Fruit fly (Drosophila melanogaster) whole organism, embryonic: ENCODE data around the gene CHOp24.

Experiments used
- CG10209 ChIP-seq: fragments of 200-800 bp; sonication (Bioruptor generic); optimal IDR thresholded peaks from 3 replicates; lab custom pipeline; 2017; ENCODE audit warnings: missing biosample characterization, mild to moderate bottlenecking, missing genetic modification characterization, missing genetic modification reagents
- CG10979 ChIP-seq: fragments of 200-800 bp; sonication (Bioruptor generic); optimal IDR thresholded peaks from 2 replicates; lab custom pipeline; 2018; ENCODE audit warnings: missing biosample characterization, mild to moderate bottlenecking, missing genetic modification characterization, moderate library complexity
- CG11093 ChIP-seq: fragments of 200-800 bp; sonication (Bioruptor generic); IDR thresholded peaks from 3 replicates; pipeline ENCODE4 v1.3.6; 2022; ENCODE audit warnings: missing biosample characterization, missing genetic modification characterization
- CG11456 ChIP-seq: fragments of 200-800 bp; sonication (Bioruptor generic); IDR thresholded peaks from 3 replicates; pipeline ENCODE4 v1.3.6; 2022; ENCODE audit warnings: missing biosample characterization, missing genetic modification characterization
- CG12155 ChIP-seq: fragments of 200-800 bp; sonication (Bioruptor generic); optimal IDR thresholded peaks from 3 replicates; lab custom pipeline; 2016; ENCODE audit warnings: missing biosample characterization, missing genetic modification characterization
- CG12236 ChIP-seq: fragments of 200-800 bp; sonication (Bioruptor generic); optimal IDR thresholded peaks from 2 replicates; lab custom pipeline; 2016; ENCODE audit warnings: missing biosample characterization, missing genetic modification characterization
- CG12299 ChIP-seq: fragments of 200-800 bp; sonication (Bioruptor generic); optimal IDR thresholded peaks from 2 replicates; lab custom pipeline; 2018; ENCODE audit warnings: missing biosample characterization, mild to moderate bottlenecking, missing genetic modification characterization
- CG14710 ChIP-seq: fragments of 200-800 bp; sonication (Bioruptor generic); optimal IDR thresholded peaks from 3 replicates; lab custom pipeline; 2019; ENCODE audit warnings: missing biosample characterization, mild to moderate bottlenecking, missing genetic modification characterization, moderate library complexity
- CG16779 ChIP-seq: fragments of 200-800 bp; sonication (Bioruptor generic); IDR thresholded peaks from 2 replicates; pipeline ENCODE4 v1.3.6; 2022; ENCODE audit warnings: missing biosample characterization, missing genetic modification characterization
- CG17568 ChIP-seq: fragments of 200-800 bp; sonication (Bioruptor generic); optimal IDR thresholded peaks from 2 replicates; lab custom pipeline; 2018; ENCODE audit warnings: missing biosample characterization, mild to moderate bottlenecking, missing genetic modification characterization, moderate library complexity
- CG18262 ChIP-seq: fragments of 200-800 bp; optimal IDR thresholded peaks from 3 replicates; lab custom pipeline; 2019; ENCODE audit warnings: missing biosample characterization, mild to moderate bottlenecking, missing genetic modification characterization, moderate library complexity
- CG18764 ChIP-seq: fragments of 200-800 bp; sonication (Bioruptor generic); optimal IDR thresholded peaks from 3 replicates; lab custom pipeline; 2016; ENCODE audit warnings: missing biosample characterization, missing genetic modification characterization
- CG2889 ChIP-seq: fragments of 200-800 bp; sonication (Bioruptor generic); IDR thresholded peaks from 3 replicates; pipeline ENCODE4 v1.3.6; 2022; ENCODE audit warnings: missing biosample characterization, missing genetic modification characterization
- CG30020 ChIP-seq: fragments of 200-800 bp; optimal IDR thresholded peaks from 2 replicates; lab custom pipeline; 2019; ENCODE audit warnings: missing biosample characterization, mild to moderate bottlenecking, missing genetic modification characterization, moderate library complexity
- CG31388 ChIP-seq: fragments of 200-800 bp; sonication (Bioruptor generic); optimal IDR thresholded peaks from 2 replicates; lab custom pipeline; 2016; ENCODE audit warnings: missing biosample characterization, missing genetic modification characterization
- CG32767 ChIP-seq: fragments of 200-800 bp; sonication (Bioruptor generic); IDR thresholded peaks from 2 replicates; pipeline ENCODE4 v1.3.6; 2022; ENCODE audit warnings: missing biosample characterization, missing genetic modification characterization
- CG4328 ChIP-seq: fragments of 200-800 bp; sonication (Bioruptor generic); optimal IDR thresholded peaks from 3 replicates; lab custom pipeline; 2017; ENCODE audit warnings: missing biosample characterization, missing genetic modification reagents, missing genetic modification characterization
- CG4360 ChIP-seq: fragments of 200-800 bp; sonication (Bioruptor generic); IDR thresholded peaks from 2 replicates; pipeline ENCODE4 v1.3.6; 2022; ENCODE audit warnings: missing biosample characterization, missing genetic modification characterization
- CG6813 ChIP-seq: fragments of 200-800 bp; sonication (Bioruptor generic); optimal IDR thresholded peaks from 2 replicates; lab custom pipeline; 2017; ENCODE audit warnings: missing biosample characterization, missing genetic modification characterization, mild to moderate bottlenecking, moderate library complexity, missing genetic modification reagents
- CG9609 ChIP-seq: fragments of 200-800 bp; sonication (Bioruptor generic); optimal IDR thresholded peaks from 3 replicates; lab custom pipeline; 2016; ENCODE audit warnings: missing biosample characterization, missing genetic modification characterization
- CG9932 ChIP-seq: fragments of 200-800 bp; sonication (Bioruptor generic); IDR thresholded peaks from 2 replicates; pipeline ENCODE4 v1.3.6; 2022; ENCODE audit warnings: missing biosample characterization, missing genetic modification characterization
- HLH4C ChIP-seq: fragments of 200-800 bp; sonication (Bioruptor generic); IDR thresholded peaks from 3 replicates; pipeline ENCODE4 v1.3.6; 2022; ENCODE audit warnings: missing biosample characterization, missing genetic modification characterization; ENCODE audit not compliant: partially characterized antibody
- Hey ChIP-seq: fragments of 200-800 bp; sonication (Bioruptor generic); optimal IDR thresholded peaks from 3 replicates; lab custom pipeline; 2018; ENCODE audit warnings: missing biosample characterization, mild to moderate bottlenecking, missing genetic modification characterization
- Hsf ChIP-seq: fragments of 200-800 bp; sonication (Bioruptor generic); optimal IDR thresholded peaks from 3 replicates; lab custom pipeline; 2016; ENCODE audit warnings: missing biosample characterization, missing genetic modification characterization
- Kr ChIP-seq: fragments of 200-800 bp; sonication (Bioruptor generic); optimal IDR thresholded peaks from 2 replicates; lab custom pipeline; 2017; ENCODE audit warnings: missing biosample characterization, mild to moderate bottlenecking, missing genetic modification characterization
- Max ChIP-seq: fragments of 200-800 bp; sonication (Bioruptor generic); optimal IDR thresholded peaks from 2 replicates; lab custom pipeline; 2016; ENCODE audit warnings: missing biosample characterization, mild to moderate bottlenecking, missing genetic modification characterization
- Mes4 ChIP-seq: fragments of 200-800 bp; sonication (Bioruptor generic); optimal IDR thresholded peaks from 2 replicates; lab custom pipeline; 2016; ENCODE audit warnings: missing biosample characterization, missing genetic modification characterization
- NfI ChIP-seq: fragments of 200-800 bp; sonication (Bioruptor generic); optimal IDR thresholded peaks from 3 replicates; lab custom pipeline; 2018; ENCODE audit warnings: missing biosample characterization, mild to moderate bottlenecking, missing genetic modification characterization, moderate library complexity
- Optix ChIP-seq: fragments of 200-800 bp; sonication (Bioruptor generic); IDR thresholded peaks from 3 replicates; pipeline ENCODE4 v1.3.6; 2022; ENCODE audit warnings: missing biosample characterization, missing genetic modification characterization
- PHDP ChIP-seq: fragments of 200-800 bp; sonication (Bioruptor generic); optimal IDR thresholded peaks from 3 replicates; lab custom pipeline; 2018; ENCODE audit warnings: missing biosample characterization, mild to moderate bottlenecking, missing genetic modification characterization, moderate library complexity
- Rfx ChIP-seq: fragments of 200-800 bp; sonication (Bioruptor generic); IDR thresholded peaks from 2 replicates; pipeline ENCODE4 v1.3.6; 2022; ENCODE audit warnings: missing biosample characterization, missing genetic modification characterization
- TFAM ChIP-seq: fragments of 200-800 bp; sonication (Bioruptor generic); optimal IDR thresholded peaks from 2 replicates; lab custom pipeline; 2017; ENCODE audit warnings: missing biosample characterization, missing genetic modification characterization, inconsistent platforms
- Taf1 ChIP-seq: fragments of 200-800 bp; sonication (Bioruptor generic); IDR thresholded peaks from 2 replicates; pipeline ENCODE4 v1.3.6; 2022; ENCODE audit warnings: missing biosample characterization, missing genetic modification characterization
- Xrp1 ChIP-seq: fragments of 200-800 bp; sonication (Bioruptor generic); IDR thresholded peaks from 2 replicates; pipeline ENCODE4 v1.3.6; 2022; ENCODE audit warnings: missing biosample characterization, missing genetic modification characterization
- bcd ChIP-seq: fragments of 200-800 bp; sonication (Bioruptor generic); optimal IDR thresholded peaks from 2 replicates; lab custom pipeline; 2017; ENCODE audit warnings: missing biosample characterization, mild to moderate bottlenecking, missing genetic modification characterization
- crol ChIP-seq: fragments of 200-800 bp; sonication (Bioruptor generic); IDR thresholded peaks from 2 replicates; pipeline ENCODE4 v1.3.6; 2022; ENCODE audit warnings: missing biosample characterization, missing genetic modification characterization
- cwo ChIP-seq: fragments of 200-800 bp; sonication (Bioruptor generic); optimal IDR thresholded peaks from 3 replicates; lab custom pipeline; 2017; ENCODE audit warnings: missing biosample characterization, missing genetic modification characterization, mild to moderate bottlenecking, moderate library complexity, missing genetic modification reagents
- dan ChIP-seq: fragments of 200-800 bp; sonication (Bioruptor generic); IDR thresholded peaks from 2 replicates; pipeline ENCODE4 v1.3.6; 2022; ENCODE audit warnings: missing biosample characterization, missing genetic modification characterization
- dati ChIP-seq: fragments of 200-800 bp; sonication (Bioruptor generic); IDR thresholded peaks from 2 replicates; pipeline ENCODE4 v1.3.6; 2022; ENCODE audit warnings: missing biosample characterization, missing genetic modification characterization
- dmrt11E ChIP-seq: fragments of 200-800 bp; sonication (Bioruptor generic); optimal IDR thresholded peaks from 3 replicates; lab custom pipeline; 2018; ENCODE audit warnings: missing biosample characterization, mild to moderate bottlenecking, missing genetic modification characterization, moderate library complexity
- ewg ChIP-seq: fragments of 200-800 bp; sonication (Bioruptor generic); optimal IDR thresholded peaks from 3 replicates; lab custom pipeline; 2017; ENCODE audit warnings: mild to moderate bottlenecking, missing biosample characterization, missing genetic modification reagents, missing genetic modification characterization
- fd64A ChIP-seq: fragments of 200-800 bp; sonication (Bioruptor generic); optimal IDR thresholded peaks from 3 replicates; lab custom pipeline; 2018; ENCODE audit warnings: missing biosample characterization, mild to moderate bottlenecking, missing genetic modification characterization
- her ChIP-seq: fragments of 200-800 bp; sonication (Bioruptor generic); optimal IDR thresholded peaks from 2 replicates; lab custom pipeline; 2016; ENCODE audit warnings: missing biosample characterization, missing genetic modification characterization
- hth ChIP-seq: fragments of >200 bp; optimal IDR thresholded peaks from 2 replicates; lab custom pipeline; 2017; ENCODE audit warnings: inconsistent platforms
- klu ChIP-seq: fragments of 200-800 bp; sonication (Bioruptor generic); IDR thresholded peaks from 2 replicates; pipeline ENCODE4 v1.3.6; 2022; ENCODE audit warnings: missing biosample characterization, missing genetic modification characterization
- lab ChIP-seq: fragments of 200-800 bp; sonication (Bioruptor generic); optimal IDR thresholded peaks from 3 replicates; lab custom pipeline; 2017; ENCODE audit warnings: missing biosample characterization, missing genetic modification characterization, mild to moderate bottlenecking, moderate library complexity, missing genetic modification reagents
- otp ChIP-seq: fragments of 200-800 bp; sonication (Bioruptor generic); IDR thresholded peaks from 3 replicates; pipeline ENCODE4, ENCODE4 v1.3.6; 2022; ENCODE audit warnings: missing biosample characterization, missing genetic modification characterization
- repo ChIP-seq: fragments of 200-800 bp; sonication (Bioruptor generic); optimal IDR thresholded peaks from 2 replicates; lab custom pipeline; 2016; ENCODE audit warnings: missing biosample characterization, missing genetic modification characterization
- sima ChIP-seq: fragments of 200-800 bp; sonication (Bioruptor generic); optimal IDR thresholded peaks from 2 replicates; lab custom pipeline; 2016; ENCODE audit warnings: missing biosample characterization, missing genetic modification characterization
- sob ChIP-seq: fragments of 200-800 bp; sonication (Bioruptor generic); IDR thresholded peaks from 2 replicates; pipeline ENCODE4 v1.3.6; 2022; ENCODE audit warnings: missing biosample characterization, missing genetic modification characterization
- tna ChIP-seq: fragments of 200-800 bp; sonication (Bioruptor generic); IDR thresholded peaks from 2 replicates; pipeline ENCODE4 v1.3.6; 2022; ENCODE audit warnings: missing biosample characterization, missing genetic modification characterization; ENCODE audit not compliant: partially characterized antibody
- usp ChIP-seq: fragments of >200 bp; optimal IDR thresholded peaks from 2 replicates; lab custom pipeline; 2017; ENCODE audit warnings: missing biosample characterization, missing genetic modification characterization

Gene CHOp24

DNA sequence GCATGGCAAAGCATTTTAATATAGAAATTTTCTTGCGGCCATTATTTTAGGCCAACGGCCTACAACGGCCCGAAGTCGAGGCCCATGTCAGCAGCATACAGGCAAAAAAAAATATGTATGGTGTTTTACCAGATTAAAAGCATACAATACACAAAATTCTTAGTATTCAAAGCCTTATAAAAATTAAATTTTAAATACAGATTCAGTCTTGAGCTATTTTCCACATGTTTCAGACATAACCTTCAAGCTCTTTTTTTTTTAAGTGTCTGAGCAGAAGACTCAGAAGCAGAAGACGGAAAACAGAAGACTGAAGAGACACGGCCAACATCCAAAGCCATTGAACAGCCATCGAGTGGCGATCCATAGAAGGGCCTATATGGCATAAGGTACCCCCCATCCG, 41.1 kb downstream of the CHOp24 start (continued):
- no peak for TF ChIP-seq CG4328
- TF ChIP-seq Mes4 (GFP tag; lab: Kevin White, UChicago), result no peak
- TF ChIP-seq otp (GFP tag; lab: Robert Waterston, UW), result no peak; the same call in 2 of the 3 replicates
- no peak for TF ChIP-seq usp (GFP tag; lab: Kevin White, UChicago)
- no peak for TF ChIP-seq Max (GFP tag; lab: Kevin White, UChicago)
- peak; percentile 74 for TF ChIP-seq dmrt11E
- no peak for TF ChIP-seq CG30020 (tag; lab: Kevin White, UChicago)
- TF ChIP-seq repo (GFP tag; lab: Kevin White, UChicago), result no peak
- peak; percentile 10 for TF ChIP-seq bcd (GFP tag; lab: Kevin White, UChicago)
- TF ChIP-seq dan (GFP tag; lab: Robert Waterston, UW), result no peak
- TF ChIP-seq CG11093 (GFP tag; lab: Robert Waterston, UW), result peak; percentile 43; the same call in 1 of the 3 replicates
- no peak for TF ChIP-seq Optix (GFP tag; lab: Robert Waterston, UW)
- TF ChIP-seq CG11456 (GFP tag; lab: Robert Waterston, UW), result no peak
- TF ChIP-seq tna, result no peak
- no peak for TF ChIP-seq CG17568 (GFP tag; lab: Kevin White, UChicago)
- peak; percentile 11 for TF ChIP-seq CG10209 (GFP tag; lab: Kevin White, UChicago)
- no peak for TF ChIP-seq ewg (GFP tag; lab: Kevin White, UChicago)
- peak; percentile 3 for TF ChIP-seq CG6813
- TF ChIP-seq hth (lab: Kevin White, UChicago), result no peak
- no peak for TF ChIP-seq klu (GFP tag; lab: Robert Waterston, UW)
- TF ChIP-seq sob, result no peak; the same call in 1 of the 2 replicates
- no peak for TF ChIP-seq her (GFP tag; lab: Kevin White, UChicago)
- peak; percentile 6 for TF ChIP-seq Hsf
- no peak for TF ChIP-seq crol
- TF ChIP-seq CG32767 (GFP tag; lab: Robert Waterston, UW), result no peak
- TF ChIP-seq CG31388 (GFP tag; lab: Kevin White, UChicago), result no peak
- peak; percentile 63 for TF ChIP-seq CG14710 (tag; lab: Kevin White, UChicago)
- no peak for TF ChIP-seq sima (GFP tag; lab: Kevin White, UChicago)
- TF ChIP-seq CG4360 (GFP tag; lab: Robert Waterston, UW), result no peak
- peak; percentile 62 for TF ChIP-seq CG18262 (tag; lab: Kevin White, UChicago)
- TF ChIP-seq HLH4C (GFP tag; lab: Robert Waterston, UW), result no peak
- TF ChIP-seq cwo (GFP tag; lab: Kevin White, UChicago), result no peak
- TF ChIP-seq dati (GFP tag; lab: Robert Waterston, UW), result no peak
- no peak for TF ChIP-seq lab
- no peak for TF ChIP-seq CG16779 (GFP tag; lab: Robert Waterston, UW)
- peak; percentile 79 for TF ChIP-seq CG10979 (tag; lab: Kevin White, UChicago)
- no peak for TF ChIP-seq CG9932 (GFP tag; lab: Robert Waterston, UW)
- no peak for TF ChIP-seq NfI (GFP tag; lab: Kevin White, UChicago)
- no peak for TF ChIP-seq Kr (GFP tag; lab: Kevin White, UChicago)
- no peak for TF ChIP-seq CG2889 (GFP tag; lab: Robert Waterston, UW)
- TF ChIP-seq CG18764 (GFP tag; lab: Kevin White, UChicago), result no peak
- no peak for TF ChIP-seq fd64A (GFP tag; lab: Kevin White, UChicago)
- no peak for TF ChIP-seq CG12299 (tag; lab: Kevin White, UChicago)
- TF ChIP-seq Xrp1, result peak; percentile 73
- TF ChIP-seq PHDP (tag; lab: Kevin White, UChicago), result peak; percentile 18
- TF ChIP-seq TFAM (GFP tag; lab: Kevin White, UChicago), result no peak
- no peak for TF ChIP-seq Hey (tag; lab: Kevin White, UChicago)
- no peak for TF ChIP-seq CG12155
- no peak for TF ChIP-seq CG9609 (GFP tag; lab: Kevin White, UChicago)
- no peak for TF ChIP-seq Rfx (GFP tag; lab: Robert Waterston, UW)
- no peak for TF ChIP-seq Taf1
- no peak for TF ChIP-seq CG12236
